Worm (Caenorhabditis elegans) whole organism, L4 larva: ENCODE measurements around the gene R13H7.2.

Experiments used
- F10B5.3 ChIP-seq: sonication (generic microtip); optimal IDR thresholded peaks from 2 replicates; lab custom pipeline; 2016; ENCODE audit warnings: mild to moderate bottlenecking, missing genetic modification characterization, missing compliant biosample characterization
- F26F4.8 ChIP-seq: fragments of 200-800 bp; sonication (Bioruptor generic); conservative IDR thresholded peaks from 2 replicates; pipeline ENCODE4 v1.3.6; 2022; ENCODE audit warnings: missing genetic modification characterization, missing compliant biosample characterization
- F37D6.2 ChIP-seq: sonication (generic microtip); optimal IDR thresholded peaks from 2 replicates; lab custom pipeline; 2016; ENCODE audit warnings: mild to moderate bottlenecking, missing genetic modification characterization, missing compliant biosample characterization
- R02D3.7 ChIP-seq: fragments of 150-350 bp; sonication (generic microtip); optimal IDR thresholded peaks from 3 replicates; lab custom pipeline; 2014; ENCODE audit warnings: missing biosample characterization, missing genetic modification characterization
- Y105C5A.15 ChIP-seq: fragments of 200-800 bp; sonication (Bioruptor generic); IDR thresholded peaks from 2 replicates; pipeline ENCODE4 v1.3.6; 2022; ENCODE audit warnings: missing genetic modification characterization, missing compliant biosample characterization
- Y5F2A.4 ChIP-seq: fragments of 200-800 bp; sonication (Bioruptor generic); optimal IDR thresholded peaks from 2 replicates; lab custom pipeline; 2018; ENCODE audit warnings: mild to moderate bottlenecking, missing genetic modification characterization, missing compliant biosample characterization
- aly-2 ChIP-seq: sonication (generic microtip); optimal IDR thresholded peaks from 2 replicates; lab custom pipeline; 2018; ENCODE audit warnings: missing biosample characterization, missing genetic modification characterization
- ama-1 ChIP-seq: fragments of 150-350 bp; optimal IDR thresholded peaks from 2 replicates; lab custom pipeline; 2014; ENCODE audit warnings: inconsistent platforms, mixed read lengths
- attf-4 ChIP-seq: sonication (generic microtip); optimal IDR thresholded peaks from 3 replicates; lab custom pipeline; 2017; ENCODE audit warnings: missing biosample characterization, missing genetic modification characterization
- ceh-20 ChIP-seq: fragments of 200-800 bp; sonication (Bioruptor generic); IDR thresholded peaks from 2 replicates; pipeline ENCODE4 v1.3.6; 2022; ENCODE audit warnings: missing genetic modification reagents, missing genetic modification characterization, missing compliant biosample characterization
- ceh-62 ChIP-seq: sonication (generic microtip); optimal IDR thresholded peaks from 2 replicates; lab custom pipeline; 2017; ENCODE audit warnings: missing biosample characterization, missing genetic modification characterization
- ceh-82 ChIP-seq: sonication (generic microtip); optimal IDR thresholded peaks from 2 replicates; lab custom pipeline; 2017; ENCODE audit warnings: missing biosample characterization, missing genetic modification characterization
- ces-1 ChIP-seq: fragments of 150-350 bp; sonication (generic microtip); optimal IDR thresholded peaks from 4 replicates; lab custom pipeline; 2014; ENCODE audit warnings: missing biosample characterization, missing genetic modification reagents, missing genetic modification characterization
- ctbp-1 ChIP-seq: fragments of 200-800 bp; sonication (Bioruptor generic); IDR thresholded peaks from 2 replicates; pipeline ENCODE4 v1.3.6; 2022; ENCODE audit warnings: missing genetic modification reagents, missing genetic modification characterization, missing compliant biosample characterization
- daf-16 ChIP-seq, 3 experiments: sonication (generic microtip); optimal IDR thresholded peaks; 2 replicates each; lab custom pipeline; 2016 to 2017; ENCODE audit warnings: missing genetic modification characterization in 3 of 3, missing genetic modification reagents in 3 of 3, mild to moderate bottlenecking in 2 of 3, missing compliant biosample characterization in 2 of 3, missing biosample characterization in 1 of 3, moderate library complexity in 1 of 3
- dmd-8 ChIP-seq: fragments of 200-800 bp; sonication (Bioruptor generic); IDR thresholded peaks from 2 replicates; pipeline ENCODE4 v1.3.6; 2022; ENCODE audit warnings: missing genetic modification characterization, missing compliant biosample characterization
- dpl-1 ChIP-seq: fragments of 150-350 bp; optimal IDR thresholded peaks from 2 replicates; lab custom pipeline; 2014; ENCODE audit warnings: missing biosample characterization, missing genetic modification reagents, missing genetic modification characterization
- fos-1 ChIP-seq: fragments of 150-350 bp; optimal IDR thresholded peaks from 2 replicates; lab custom pipeline; 2014; ENCODE audit warnings: missing biosample characterization, missing genetic modification characterization
- hlh-30 ChIP-seq: sonication (generic microtip); optimal IDR thresholded peaks from 2 replicates; lab custom pipeline; 2017; ENCODE audit warnings: antibody characterized with exemption, mild to moderate bottlenecking, missing genetic modification characterization, missing compliant biosample characterization; ENCODE audit not compliant: insufficient read depth
- hmg-1.1 ChIP-seq: fragments of 200-800 bp; sonication (Bioruptor generic); IDR thresholded peaks from 2 replicates; pipeline ENCODE4 v1.3.6; 2022; ENCODE audit warnings: missing genetic modification reagents, missing genetic modification characterization, missing compliant biosample characterization
- lin-15B ChIP-seq: fragments of 150-350 bp; sonication (generic microtip); optimal IDR thresholded peaks from 3 replicates; lab custom pipeline; 2014; ENCODE audit warnings: missing biosample characterization, missing genetic modification characterization
- lin-38 ChIP-seq: fragments of 200-800 bp; sonication (Bioruptor generic); IDR thresholded peaks from 2 replicates; pipeline ENCODE4 v1.3.6; 2022; ENCODE audit warnings: missing genetic modification reagents, missing genetic modification characterization, missing compliant biosample characterization
- lir-3 ChIP-seq: sonication (generic microtip); optimal IDR thresholded peaks from 2 replicates; lab custom pipeline; 2016; ENCODE audit warnings: mild to moderate bottlenecking, missing genetic modification characterization, missing compliant biosample characterization
- madf-5 ChIP-seq, 2 experiments: fragments of 200-800 bp; sonication (Bioruptor generic); IDR thresholded peaks; 2 replicates each; pipeline ENCODE4 v1.3.6; 2022; ENCODE audit warnings: missing compliant biosample characterization in 2 of 2, missing genetic modification characterization in 2 of 2
- nhr-28 ChIP-seq: fragments of 150-350 bp; optimal IDR thresholded peaks from 2 replicates; lab custom pipeline; 2014; ENCODE audit warnings: missing biosample characterization, missing genetic modification characterization
- nhr-41 ChIP-seq: fragments of 200-800 bp; sonication (Bioruptor generic); IDR thresholded peaks from 2 replicates; pipeline ENCODE4 v1.3.6; 2022; ENCODE audit warnings: missing genetic modification reagents, missing genetic modification characterization, missing compliant biosample characterization
- nhr-77 ChIP-seq: fragments of 150-350 bp; optimal IDR thresholded peaks from 2 replicates; lab custom pipeline; 2014; ENCODE audit warnings: missing biosample characterization, missing genetic modification characterization
- php-3 ChIP-seq: fragments of 200-800 bp; sonication (Bioruptor generic); IDR thresholded peaks from 2 replicates; pipeline ENCODE4 v1.3.6; 2022; ENCODE audit warnings: missing genetic modification reagents, missing genetic modification characterization, missing compliant biosample characterization
- pqm-1 ChIP-seq: sonication (generic microtip); optimal IDR thresholded peaks from 2 replicates; lab custom pipeline; 2017; ENCODE audit warnings: missing biosample characterization, missing genetic modification characterization
- rbr-2 ChIP-seq: sonication (generic microtip); optimal IDR thresholded peaks from 2 replicates; lab custom pipeline; 2016; ENCODE audit warnings: missing genotype, missing genetic modification characterization, missing compliant biosample characterization
- saeg-2 ChIP-seq: fragments of 200-800 bp; sonication (Bioruptor generic); IDR thresholded peaks from 2 replicates; pipeline ENCODE4 v1.3.6; 2022; ENCODE audit warnings: missing genetic modification reagents, missing genetic modification characterization, missing compliant biosample characterization
- sdz-12 ChIP-seq: fragments of 200-800 bp; sonication (Bioruptor generic); optimal IDR thresholded peaks from 2 replicates; lab custom pipeline; 2018; ENCODE audit warnings: mild to moderate bottlenecking, missing genetic modification characterization, missing compliant biosample characterization
- set-16 ChIP-seq: fragments of 200-800 bp; sonication (Bioruptor generic); IDR thresholded peaks from 2 replicates; pipeline ENCODE4 v1.3.6; 2022; ENCODE audit warnings: missing genetic modification reagents, missing genetic modification characterization, missing compliant biosample characterization
- snpc-1.2 ChIP-seq: fragments of 200-800 bp; sonication (Bioruptor generic); IDR thresholded peaks from 2 replicates; pipeline ENCODE4 v1.3.6; 2022; ENCODE audit warnings: missing genetic modification reagents, missing genetic modification characterization, missing compliant biosample characterization
- tra-1 ChIP-seq: fragments of 200-800 bp; sonication (Bioruptor generic); IDR thresholded peaks from 2 replicates; pipeline ENCODE4 v1.3.6; 2022; ENCODE audit warnings: missing genetic modification reagents, missing genetic modification characterization, missing compliant biosample characterization
- unc-130 ChIP-seq: sonication (generic microtip); optimal IDR thresholded peaks from 2 replicates; lab custom pipeline; 2016; ENCODE audit warnings: missing genetic modification reagents, missing genetic modification characterization, missing compliant biosample characterization
- unc-62 ChIP-seq, 3 experiments: fragments of 150-350 bp in 1 of 3; sonication (generic microtip); optimal IDR thresholded peaks in 2 of 3; peaks in 1 of 3; 1 replicate in 1 of 3; 2 replicates in 2 of 3; lab custom pipeline; 2014 to 2017; ENCODE audit warnings: missing biosample characterization in 3 of 3, missing genetic modification characterization in 3 of 3, missing genetic modification reagents in 3 of 3, missing genotype in 1 of 3
- vab-7 ChIP-seq: fragments of 200-800 bp; sonication (Bioruptor generic); IDR thresholded peaks from 2 replicates; pipeline ENCODE4 v1.3.6; 2022; ENCODE audit warnings: missing genetic modification reagents, missing genetic modification characterization, missing compliant biosample characterization
- zfp-2 ChIP-seq: sonication (generic microtip); optimal IDR thresholded peaks from 2 replicates; lab custom pipeline; 2016; ENCODE audit warnings: mild to moderate bottlenecking, missing genetic modification characterization, missing compliant biosample characterization
- zfp-3 ChIP-seq: fragments of 200-800 bp; sonication (Bioruptor generic); conservative IDR thresholded peaks from 2 replicates; pipeline ENCODE4 v1.3.6; 2022; ENCODE audit warnings: missing genetic modification reagents, missing genetic modification characterization, missing compliant biosample characterization
- zip-11 ChIP-seq: fragments of 200-800 bp; sonication (Bioruptor generic); IDR thresholded peaks from 2 replicates; pipeline ENCODE4 v1.3.6; 2022; ENCODE audit warnings: missing genetic modification characterization, missing compliant biosample characterization
- zip-2 ChIP-seq: fragments of 150-350 bp; optimal IDR thresholded peaks from 2 replicates; lab custom pipeline; 2014; ENCODE audit warnings: missing biosample characterization, missing genetic modification characterization
- ztf-7 ChIP-seq: fragments of 150-350 bp; optimal IDR thresholded peaks from 2 replicates; lab custom pipeline; 2014; ENCODE audit warnings: missing biosample characterization, missing genetic modification characterization

Gene R13H7.2

ce11 chrIV:6852727-6853126 is 6.4 kb downstream of the R13H7.2 start:
- TF ChIP-seq unc-62 (GFP tag; optimal IDR thresholded peaks at IDR 0.05 in 1 of 2; lab: Kevin White, UChicago): peak in 1 of 2 experiments; percentile 68
- TF ChIP-seq unc-62 (tag; optimal IDR thresholded peaks at IDR 0.05; lab: Kevin White, UChicago): no peak
- TF ChIP-seq F26F4.8 (GFP tag; lab: Robert Waterston, UW): no peak

- TF ChIP-seq snpc-1.2 (GFP tag; lab: Robert Waterston, UW) (peak; percentile 68; the same call in 1 of the 2 replicates), zfp-3 (no peak), ceh-82 (tag; lab: Kevin White, UChicago) (no peak), sdz-12 (no peak), F37D6.2 (no peak), ztf-7 (no peak), R02D3.7 (no peak), rbr-2 (tag; lab: Kevin White, UChicago) (no peak), ceh-20 (no peak), unc-130 (GFP tag; lab: Kevin White, UChicago) (peak; percentile 25), zfp-2 (tag; lab: Kevin White, UChicago) (no peak), ces-1 (no peak), lir-3 (no peak), lin-38 (GFP tag; lab: Robert Waterston, UW) (peak; percentile 21; the same call in 1 of the 2 replicates), ceh-62 (tag; lab: Kevin White, UChicago) (no peak)
These were observed 16.6 kb downstream of the R13H7.2 start, which contains the start of gene lip-1 for ce11 chrIV:6842470-6843008. Gene lip-1, plus strand, starts transcription at chrIV:6842958.

- TF ChIP-seq hlh-30 (tag; lab: Kevin White, UChicago) (peak; percentile 39), nhr-28 (peak; percentile 36), lin-15B (tag; lab: Kevin White, UChicago) (no peak), pqm-1 (tag; lab: Kevin White, UChicago) (peak; percentile 14), daf-16 (GFP tag; optimal IDR thresholded peaks at IDR 0.05; lab: Kevin White, UChicago) (no peak), daf-16 (tag; optimal IDR thresholded peaks at IDR 0.05; lab: Kevin White, UChicago) (peak; percentile 34), attf-4 (tag; lab: Kevin White, UChicago) (no peak)
These were observed 17.4 kb downstream of the R13H7.2 start for ce11 chrIV:6841562-6842282.

- TF ChIP-seq daf-16 (GFP tag; optimal IDR thresholded peaks at IDR 0.05; lab: Kevin White, UChicago) (peak in 1 of 2 experiments; percentile 54), daf-16 (tag; optimal IDR thresholded peaks at IDR 0.05; lab: Kevin White, UChicago) (peak; percentile 83), madf-5 (GFP tag; IDR thresholded peaks at IDR 0.05; lab: Robert Waterston, UW) (no peak), dpl-1 (GFP tag; lab: Kevin White, UChicago) (peak; percentile 28), hmg-1.1 (GFP tag; lab: Robert Waterston, UW) (peak; percentile 79), ama-1 (no peak), Y105C5A.15 (GFP tag; lab: Robert Waterston, UW) (no peak), fos-1 (tag; lab: Kevin White, UChicago) (no peak), ces-1 (no peak), dmd-8 (GFP tag; lab: Robert Waterston, UW) (no peak), ceh-82 (tag; lab: Kevin White, UChicago) (no peak), ztf-7 (no peak), snpc-1.2 (GFP tag; lab: Robert Waterston, UW) (no peak), rbr-2 (tag; lab: Kevin White, UChicago) (peak; percentile 82), zip-11 (no peak), php-3 (GFP tag; lab: Robert Waterston, UW) (peak; percentile 70), set-16 (GFP tag; lab: Robert Waterston, UW) (no peak), ctbp-1 (peak; percentile 84), Y5F2A.4 (GFP tag; lab: Kevin White, UChicago) (no peak), zip-2 (tag; lab: Kevin White, UChicago) (peak; percentile 3), vab-7 (GFP tag; lab: Robert Waterston, UW) (peak; percentile 27; the same call in 1 of the 2 replicates), nhr-41 (GFP tag; lab: Robert Waterston, UW) (no peak), F10B5.3 (tag; lab: Kevin White, UChicago) (peak; percentile 38), saeg-2 (GFP tag; lab: Robert Waterston, UW) (peak; percentile 70; the same call in 1 of the 2 replicates), aly-2 (tag; lab: Kevin White, UChicago) (no peak), tra-1 (GFP tag; lab: Robert Waterston, UW) (peak; percentile 72), nhr-28 (peak; percentile 67), nhr-77 (peak; percentile 52)
These were observed 20.1 kb downstream of the R13H7.2 start for ce11 chrIV:6839091-6839522.
